Worm (Caenorhabditis elegans): Measurements from ENCODE around the gene sru-42.

sru-42 gene

DNA sequence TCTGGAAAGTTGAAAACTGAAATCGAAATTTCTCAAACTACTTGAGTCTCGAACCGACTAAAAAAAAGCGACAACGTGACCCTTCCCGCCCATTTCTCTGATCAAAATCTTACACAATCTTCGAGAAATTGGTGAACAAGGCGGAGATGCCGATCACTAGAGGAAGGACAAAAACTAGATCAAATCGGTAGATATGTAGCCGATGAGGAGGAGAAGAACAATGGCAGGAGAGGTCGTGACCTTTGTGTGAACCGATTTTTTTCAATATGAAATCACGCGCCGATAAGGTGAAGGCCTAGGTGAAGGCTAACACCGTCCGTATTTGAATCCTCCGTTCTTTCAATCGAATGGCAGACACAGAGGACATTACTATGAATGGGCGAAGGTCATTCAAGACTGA lies 10.7 kb downstream of the sru-42 start (continued):
- TF ChIP-seq zip-4 (GFP tag; optimal IDR thresholded peaks at IDR 0.05) (no peak), jun-1 (tag; optimal IDR thresholded peaks at IDR 0.05) (no peak), ces-1 (GFP tag; optimal IDR thresholded peaks at IDR 0.05) (no peak), fkh-4 (tag; optimal IDR thresholded peaks at IDR 0.05; ENCODE audit: borderline replicate concordance) (no peak), unc-130 (tag; optimal IDR thresholded peaks at IDR 0.05) (no peak), hlh-17 (GFP tag; optimal IDR thresholded peaks at IDR 0.05; ENCODE audit: borderline replicate concordance) (no peak), mdl-1 (tag; optimal IDR thresholded peaks at IDR 0.05) (no peak), C04F5.9 (tag; optimal IDR thresholded peaks at IDR 0.05) (no peak), ama-1 (optimal IDR thresholded peaks at IDR 0.05) (no peak), dsc-1 (tag; optimal IDR thresholded peaks at IDR 0.05) (no peak), F16B12.6 (tag; optimal IDR thresholded peaks at IDR 0.05) (no peak), vab-15 (tag; optimal IDR thresholded peaks at IDR 0.05) (no peak), lin-15B (tag; optimal IDR thresholded peaks at IDR 0.05) (no peak), pqm-1 (tag; optimal IDR thresholded peaks at IDR 0.05) (no peak), hpl-2 (GFP tag; optimal IDR thresholded peaks at IDR 0.05) (no peak), nhr-12 (tag; optimal IDR thresholded peaks at IDR 0.05) (no peak), nhr-19 (GFP tag; conservative IDR thresholded peaks at IDR 0.05) (no peak), nhr-237 (tag; optimal IDR thresholded peaks at IDR 0.05) (no peak), unc-86 (tag; optimal IDR thresholded peaks at IDR 0.05) (no peak), nhr-76 (tag; optimal IDR thresholded peaks at IDR 0.05) (no peak), unc-62 (GFP tag; optimal IDR thresholded peaks at IDR 0.05) (no peak)

DNA sequence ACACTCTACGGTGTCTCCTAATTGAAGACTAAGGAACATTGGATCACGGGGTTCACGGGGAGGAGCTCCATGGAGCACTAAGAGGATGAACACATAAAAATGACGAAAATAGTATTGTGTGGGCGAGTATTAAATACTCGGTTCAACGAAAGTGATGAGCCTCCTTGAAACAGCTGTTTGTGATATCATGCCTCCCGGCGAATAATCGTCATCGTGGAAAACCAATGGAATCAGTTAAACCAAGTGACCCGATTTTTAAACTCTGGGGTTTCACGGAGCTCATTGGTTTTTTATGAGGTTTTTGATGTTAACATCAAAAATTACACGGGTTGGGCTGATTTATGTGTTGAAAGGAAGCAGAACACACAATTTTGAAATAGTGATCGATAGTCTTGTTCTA lies 11.3 kb downstream of the sru-42 start:
- TF ChIP-seq dsc-1 (tag; optimal IDR thresholded peaks at IDR 0.05) = peak; percentile 72
- peak; percentile 52 for TF ChIP-seq rnt-1 (tag; optimal IDR thresholded peaks at IDR 0.05)
- peak in 1 of 2 experiments; percentile 20 for TF ChIP-seq lsy-2 (tag; optimal IDR thresholded peaks at IDR 0.05)
- no peak for TF ChIP-seq grh-1 (GFP tag; IDR thresholded peaks at IDR 0.05)
- TF ChIP-seq egl-27 (tag; optimal IDR thresholded peaks at IDR 0.05) = no peak
- peak; percentile 8 for TF ChIP-seq nhr-71 (tag; optimal IDR thresholded peaks at IDR 0.05)

DNA sequence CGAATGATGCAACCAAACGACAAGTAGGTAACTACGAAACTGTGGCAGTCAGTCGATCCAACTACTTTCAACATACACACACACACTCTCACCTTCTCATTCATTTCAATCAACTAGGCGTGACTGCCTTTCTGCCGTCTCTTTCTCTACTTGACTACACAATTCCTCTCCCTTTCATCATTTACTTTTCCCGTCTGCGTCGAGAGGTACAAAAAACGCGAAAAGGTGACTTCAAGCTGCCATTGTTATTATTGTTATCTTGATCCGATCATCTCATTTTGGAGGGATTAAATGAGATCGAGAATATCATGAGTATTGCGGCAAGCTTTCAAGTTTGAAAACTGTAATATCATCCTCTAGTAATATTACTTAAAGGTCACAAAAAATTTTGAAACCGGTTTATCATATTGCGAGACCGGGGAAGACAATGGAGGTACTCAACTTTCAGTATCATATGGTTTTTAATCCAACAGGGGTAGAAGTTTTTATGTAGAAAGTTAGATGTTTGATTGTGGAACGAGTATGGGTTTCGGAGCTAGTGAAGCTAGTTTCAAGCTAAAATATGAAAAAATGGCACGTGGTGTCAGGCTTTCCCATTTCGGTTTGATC lies 13.9 kb downstream of the sru-42 start:
- no peak for TF ChIP-seq nhr-47 (tag; optimal IDR thresholded peaks at IDR 0.05)
- TF ChIP-seq nhr-71 (tag; optimal IDR thresholded peaks at IDR 0.05) = peak; percentile 67
- TF ChIP-seq unc-98 (GFP tag; IDR thresholded peaks at IDR 0.05) = no peak
- TF ChIP-seq nhr-12 (tag; optimal IDR thresholded peaks at IDR 0.05) = no peak
- peak; percentile 16 for TF ChIP-seq swsn-7 (tag; optimal IDR thresholded peaks at IDR 0.05)
- peak; percentile 47 for TF ChIP-seq C16A3.4 (tag; optimal IDR thresholded peaks at IDR 0.05)
- no peak for TF ChIP-seq C34B4.2 (tag; optimal IDR thresholded peaks at IDR 0.05)
- TF ChIP-seq F16B12.6 (tag; optimal IDR thresholded peaks at IDR 0.05) = no peak
- TF ChIP-seq ztf-4 (tag; optimal IDR thresholded peaks at IDR 0.05) = no peak
- peak; percentile 72 for TF ChIP-seq grh-1 (GFP tag; IDR thresholded peaks at IDR 0.05)
- TF ChIP-seq lin-14 (GFP tag; optimal IDR thresholded peaks at IDR 0.05) = peak; percentile 83
- peak in 1 of 2 experiments; percentile 11 for TF ChIP-seq egl-27 (tag; optimal IDR thresholded peaks at IDR 0.05)
- peak in 3 of 6 experiments; percentile 41 to 63 (median 59) for TF ChIP-seq elt-3 (tag; optimal IDR thresholded peaks at IDR 0.05)
- peak; percentile 62 for TF ChIP-seq snu-23 (GFP tag; optimal IDR thresholded peaks at IDR 0.05)
- peak; percentile 15 for TF ChIP-seq elt-2 (tag; optimal IDR thresholded peaks at IDR 0.05)
- peak; percentile 81 for TF ChIP-seq nhr-20 (tag; optimal IDR thresholded peaks at IDR 0.05)
- no peak for TF ChIP-seq jun-1 (tag; optimal IDR thresholded peaks at IDR 0.05)
- TF ChIP-seq ceh-90 (tag; optimal IDR thresholded peaks at IDR 0.05) = no peak
- no peak for TF ChIP-seq dsc-1 (tag; optimal IDR thresholded peaks at IDR 0.05)
- no peak for TF ChIP-seq hlh-17 (GFP tag; optimal IDR thresholded peaks at IDR 0.05; ENCODE audit: borderline replicate concordance)
- peak; percentile 76 for TF ChIP-seq pag-3 (tag; optimal IDR thresholded peaks at IDR 0.05; ENCODE audit: borderline replicate concordance, insufficient read depth)
- TF ChIP-seq unc-30 (tag; optimal IDR thresholded peaks at IDR 0.05) = no peak
- no peak for TF ChIP-seq nhr-237 (tag; optimal IDR thresholded peaks at IDR 0.05)
- no peak for TF ChIP-seq C04F5.9 (tag; optimal IDR thresholded peaks at IDR 0.05)
- peak; percentile 89 for TF ChIP-seq nhr-85 (tag)
- TF ChIP-seq nhr-28 (tag; optimal IDR thresholded peaks at IDR 0.05) = no peak
- peak; percentile 50 for TF ChIP-seq nhr-77 (tag; optimal IDR thresholded peaks at IDR 0.05)
- TF ChIP-seq snpc-4 (tag; optimal IDR thresholded peaks at IDR 0.05) = no peak
- peak; percentile 12 for TF ChIP-seq skn-1 (tag; optimal IDR thresholded peaks at IDR 0.05)
- peak; percentile 2 to 23 (median 5) for TF ChIP-seq dpl-1 (GFP tag; optimal IDR thresholded peaks at IDR 0.05)
- TF ChIP-seq lin-39 (tag; optimal IDR thresholded peaks at IDR 0.05) = no peak
- TF ChIP-seq ceh-82 (tag; optimal IDR thresholded peaks at IDR 0.05) = peak in 1 of 3 experiments; percentile 24
- no peak for TF ChIP-seq unc-62 (GFP tag; optimal IDR thresholded peaks at IDR 0.05)

All from whole organism, L1 larva.